Fruit fly (Drosophila melanogaster): ENCODE data around the gene Mvb12.

Gene Mvb12

DNA sequence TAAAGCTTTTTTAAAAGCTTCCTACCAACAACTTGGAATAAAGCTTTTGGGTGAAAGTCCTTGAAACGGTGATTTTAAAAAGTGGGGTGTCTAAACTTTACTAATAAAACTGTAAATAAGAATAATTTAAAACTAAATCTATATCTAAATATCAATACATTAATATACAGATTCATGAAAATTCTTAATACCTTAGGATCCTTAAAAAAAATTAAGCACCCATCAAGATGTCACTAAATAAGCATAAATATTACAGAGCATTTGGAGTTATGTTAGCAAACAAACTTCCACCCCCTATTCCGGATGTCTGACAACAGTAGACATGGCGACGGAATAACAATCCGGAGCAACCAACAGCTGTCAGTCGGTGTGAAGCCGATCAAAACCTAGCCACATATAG is 36.9 kb downstream of the Mvb12 start, which contains the start of gene Dhc16F:
Gene Dhc16F, plus strand, starts transcription at position 301 of the 400 bp plus-strand sequence.
- no peak for TF ChIP-seq CG1620 (GFP tag; optimal IDR thresholded peaks at IDR 0.05)
- no peak for TF ChIP-seq toe (GFP tag; optimal IDR thresholded peaks at IDR 0.05)
- no peak for TF ChIP-seq bab1 (GFP tag; optimal IDR thresholded peaks at IDR 0.05)
- no peak for TF ChIP-seq pad (GFP tag; optimal IDR thresholded peaks at IDR 0.05)
- TF ChIP-seq CG7045 (GFP tag; optimal IDR thresholded peaks at IDR 0.05): no peak
- no peak for TF ChIP-seq ovo (GFP tag; optimal IDR thresholded peaks at IDR 0.05)
- no peak for TF ChIP-seq CG33017 (tag; optimal IDR thresholded peaks at IDR 0.05)
- no peak for TF ChIP-seq cic (GFP tag; optimal IDR thresholded peaks at IDR 0.05)
- no peak for TF ChIP-seq tj (GFP tag; optimal IDR thresholded peaks at IDR 0.05)

DNA sequence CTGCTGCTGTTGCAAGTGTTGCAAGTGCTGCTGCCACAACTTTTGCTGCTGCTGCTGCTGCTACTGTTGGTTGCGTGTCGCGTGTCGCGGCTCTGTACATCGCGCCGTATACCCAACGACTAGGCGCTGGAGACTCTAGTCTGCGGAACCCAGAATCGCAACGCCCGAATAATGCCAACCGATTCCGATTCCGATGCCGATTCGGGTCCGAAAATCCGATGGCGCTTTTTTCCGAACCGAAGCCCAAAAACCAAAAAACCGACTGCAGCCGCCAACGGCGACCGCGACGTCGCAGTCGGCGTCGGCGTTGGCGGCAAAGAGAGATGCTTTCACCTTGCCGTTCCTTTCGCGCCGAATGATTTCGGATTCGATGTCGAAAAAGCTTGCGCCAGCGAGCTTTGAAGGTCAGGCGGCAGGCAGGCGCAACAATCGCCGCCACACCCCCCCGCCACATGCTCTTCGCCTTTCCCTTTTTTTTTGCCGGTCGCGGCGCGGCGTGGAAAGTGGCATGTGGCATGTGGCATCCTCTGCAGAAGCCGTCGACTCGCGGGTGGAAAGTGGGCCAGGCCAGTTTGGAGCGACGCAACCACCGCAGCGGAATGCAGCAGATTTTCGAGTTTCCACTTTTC is 37.9 kb downstream of the Mvb12 start, which contains the start of gene Sh:
Gene Sh, minus strand, starts transcription at position 104 of the 629 bp plus-strand sequence.
- TF ChIP-seq toe (GFP tag; optimal IDR thresholded peaks at IDR 0.05) (no peak), ovo (GFP tag; optimal IDR thresholded peaks at IDR 0.05) (no peak), CG1620 (GFP tag; optimal IDR thresholded peaks at IDR 0.05) (no peak), CG33017 (tag; optimal IDR thresholded peaks at IDR 0.05) (no peak), cnc (optimal IDR thresholded peaks at IDR 0.05) (no peak), CG5204 (GFP tag; optimal IDR thresholded peaks at IDR 0.05) (no peak), Hr96 (GFP tag; optimal IDR thresholded peaks at IDR 0.05) (no peak), CG12768 (GFP tag; optimal IDR thresholded peaks at IDR 0.05) (no peak), CG7045 (GFP tag; optimal IDR thresholded peaks at IDR 0.05) (no peak)

DNA sequence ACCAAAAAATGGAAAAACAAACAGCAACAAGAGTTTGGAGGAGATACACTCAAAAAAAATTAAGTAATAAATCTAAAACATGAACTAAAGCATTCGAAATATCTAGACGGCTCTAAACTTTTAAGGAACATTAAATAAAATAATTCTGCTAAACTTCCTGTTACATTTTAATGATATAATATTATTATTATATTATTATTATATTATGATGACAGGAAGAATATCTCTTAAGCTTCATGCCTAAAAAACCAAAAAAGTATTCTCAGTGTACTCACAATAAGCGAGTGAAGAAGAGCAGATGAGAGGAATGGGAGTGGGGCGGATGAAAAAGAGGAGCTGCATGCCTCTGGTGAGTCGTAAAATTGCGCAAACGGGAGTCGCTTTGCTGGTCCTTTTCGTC is 43.0 kb downstream of the Mvb12 start:
- TF ChIP-seq kay (GFP tag; ENCODE audit: borderline replicate concordance) (no peak), CG5204 (GFP tag; optimal IDR thresholded peaks at IDR 0.05) (no peak), CG14711 (tag; optimal IDR thresholded peaks at IDR 0.05) (no peak), tj (GFP tag; optimal IDR thresholded peaks at IDR 0.05) (no peak), CG7045 (GFP tag; optimal IDR thresholded peaks at IDR 0.05) (no peak)

DNA sequence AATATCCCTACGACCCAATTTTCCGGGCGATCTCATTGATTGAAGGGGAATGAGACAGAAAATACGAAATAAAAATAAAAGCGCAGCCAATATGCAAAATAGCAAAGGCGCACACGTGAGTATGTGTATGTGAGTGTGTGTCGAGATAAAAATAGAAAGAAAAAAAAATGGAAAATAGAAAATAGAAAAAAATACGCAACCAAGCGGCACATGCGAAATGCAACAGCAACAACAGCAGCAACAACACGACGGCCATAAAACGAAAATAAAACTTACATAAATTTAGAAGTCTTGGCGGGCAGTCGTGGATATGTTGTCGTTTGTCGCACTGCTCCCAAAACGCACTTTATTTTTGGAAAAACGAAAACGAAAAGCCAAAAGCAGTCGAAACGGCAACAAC is 43.9 kb downstream of the Mvb12 start:
- TF ChIP-seq pad (GFP tag; optimal IDR thresholded peaks at IDR 0.05): no peak
- TF ChIP-seq ovo (GFP tag; optimal IDR thresholded peaks at IDR 0.05): no peak
- no peak for TF ChIP-seq CG33017 (tag; optimal IDR thresholded peaks at IDR 0.05)
- TF ChIP-seq CG7101 (tag; optimal IDR thresholded peaks at IDR 0.05): no peak
- no peak for TF ChIP-seq tj (GFP tag; optimal IDR thresholded peaks at IDR 0.05)
- no peak for TF ChIP-seq cnc (optimal IDR thresholded peaks at IDR 0.05)
- TF ChIP-seq CG7045 (GFP tag; optimal IDR thresholded peaks at IDR 0.05): no peak
- no peak for TF ChIP-seq Mnt (GFP tag; optimal IDR thresholded peaks at IDR 0.05)
- TF ChIP-seq kay (GFP tag; ENCODE audit: borderline replicate concordance): no peak
- TF ChIP-seq CG12768 (GFP tag; optimal IDR thresholded peaks at IDR 0.05): no peak
- no peak for TF ChIP-seq Hr96 (GFP tag; optimal IDR thresholded peaks at IDR 0.05)
- no peak for TF ChIP-seq Clk (GFP tag; optimal IDR thresholded peaks at IDR 0.05)
- TF ChIP-seq CG14711 (tag; optimal IDR thresholded peaks at IDR 0.05): no peak

DNA sequence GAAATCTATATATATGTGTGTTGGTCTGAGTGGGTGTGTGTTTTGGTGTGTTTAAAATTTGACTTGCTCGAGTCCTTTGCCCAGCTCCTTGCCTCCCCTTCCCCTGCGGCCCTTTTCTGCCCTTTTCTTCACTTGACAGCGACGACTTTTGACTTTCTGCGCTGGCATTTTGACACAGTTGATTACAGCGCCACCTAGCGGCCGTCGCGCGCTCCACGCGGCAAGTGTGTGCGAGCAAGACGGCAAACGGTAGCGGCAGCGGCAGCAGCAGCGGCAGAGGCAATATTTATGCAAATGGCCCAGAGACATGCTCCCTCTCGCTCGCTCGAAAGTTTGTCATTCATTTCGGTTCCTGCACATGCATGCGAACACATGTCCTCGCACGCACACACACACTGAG is 49.0 kb downstream of the Mvb12 start:
- no peak for TF ChIP-seq bab1 (GFP tag; optimal IDR thresholded peaks at IDR 0.05)
- TF ChIP-seq CG14711 (tag; optimal IDR thresholded peaks at IDR 0.05): no peak
- TF ChIP-seq CG5204 (GFP tag; optimal IDR thresholded peaks at IDR 0.05): no peak
- TF ChIP-seq CG11617 (GFP tag; optimal IDR thresholded peaks at IDR 0.05): no peak
- no peak for TF ChIP-seq CG33017 (tag; optimal IDR thresholded peaks at IDR 0.05)
- no peak for TF ChIP-seq toe (GFP tag; optimal IDR thresholded peaks at IDR 0.05)
- TF ChIP-seq Hr96 (GFP tag; optimal IDR thresholded peaks at IDR 0.05): no peak
- no peak for TF ChIP-seq CG12768 (GFP tag; optimal IDR thresholded peaks at IDR 0.05)
- TF ChIP-seq ovo (GFP tag; optimal IDR thresholded peaks at IDR 0.05): no peak
- no peak for TF ChIP-seq cic (GFP tag; optimal IDR thresholded peaks at IDR 0.05)
- no peak for TF ChIP-seq Mnt (GFP tag; optimal IDR thresholded peaks at IDR 0.05)
- TF ChIP-seq CG7045 (GFP tag; optimal IDR thresholded peaks at IDR 0.05): no peak
- TF ChIP-seq kay (GFP tag; ENCODE audit: borderline replicate concordance): no peak
- no peak for TF ChIP-seq Crg-1 (GFP tag; optimal IDR thresholded peaks at IDR 0.05)
- no peak for TF ChIP-seq pad (GFP tag; optimal IDR thresholded peaks at IDR 0.05)
- TF ChIP-seq CG7101 (tag; optimal IDR thresholded peaks at IDR 0.05): no peak
- no peak for TF ChIP-seq tj (GFP tag; optimal IDR thresholded peaks at IDR 0.05)
- TF ChIP-seq Clk (GFP tag; optimal IDR thresholded peaks at IDR 0.05): no peak
- TF ChIP-seq CG1620 (GFP tag; optimal IDR thresholded peaks at IDR 0.05): no peak
